Fruit fly (Drosophila melanogaster) whole organism, prepupa: ENCODE data around the gene Cpr65Az.

Source experiments
- CG8119 ChIP-seq: fragments of 200-800 bp; sonication (Bioruptor generic); IDR thresholded peaks from 3 replicates; pipeline ENCODE4 v1.3.6; 2022; ENCODE audit warnings: missing biosample characterization, missing genetic modification characterization
- Eip93F ChIP-seq: fragments of 200-800 bp; sonication (Bioruptor generic); optimal IDR thresholded peaks from 2 replicates; lab custom pipeline; 2016; ENCODE audit warnings: missing biosample characterization, mild to moderate bottlenecking, missing genetic modification characterization
- Met ChIP-seq: fragments of 200-800 bp; sonication (Bioruptor generic); optimal IDR thresholded peaks from 3 replicates; lab custom pipeline; 2016; ENCODE audit warnings: missing biosample characterization, missing genetic modification characterization
- esn ChIP-seq: fragments of 200-800 bp; sonication (Bioruptor generic); optimal IDR thresholded peaks from 2 replicates; lab custom pipeline; 2016; ENCODE audit warnings: missing biosample characterization, mild to moderate bottlenecking, missing genetic modification characterization, moderate library complexity

- TF ChIP-seq Met (GFP tag; lab: Kevin White, UChicago) = no peak
- no peak for TF ChIP-seq esn (GFP tag; lab: Kevin White, UChicago)
- TF ChIP-seq Eip93F (GFP tag; lab: Kevin White, UChicago) = no peak
- no peak for TF ChIP-seq CG8119 (GFP tag; lab: Robert Waterston, UW)
These were observed 23.9 kb upstream of the Cpr65Az start, which contains the start of gene Lcp65Af for dm6 chr3L:6136691-6137090.
